Worm (Caenorhabditis elegans) whole organism, L2 larva: ENCODE measurements around the gene smcl-1.

Experiments
- ama-1 ChIP-seq: fragments of 150-350 bp; optimal IDR thresholded peaks from 2 replicates; lab custom pipeline; 2018; ENCODE audit warnings: inconsistent platforms
- ceh-82 ChIP-seq: fragments of 150-350 bp; optimal IDR thresholded peaks from 2 replicates; lab custom pipeline; 2014; ENCODE audit warnings: missing biosample characterization, missing genetic modification characterization
- elt-3 ChIP-seq: sonication (generic microtip); optimal IDR thresholded peaks from 2 replicates; lab custom pipeline; 2017; ENCODE audit warnings: missing biosample characterization, missing genetic modification characterization
- lin-13 ChIP-seq: fragments of 150-350 bp; optimal IDR thresholded peaks from 2 replicates; lab custom pipeline; 2014; ENCODE audit warnings: missing biosample characterization, missing genetic modification reagents, missing genetic modification characterization
- lin-39 ChIP-seq: fragments of 150-350 bp; optimal IDR thresholded peaks from 2 replicates; lab custom pipeline; 2014; ENCODE audit warnings: missing biosample characterization, missing genetic modification reagents, missing genetic modification characterization
- lsy-2 ChIP-seq, 2 experiments: fragments of 150-350 bp in 1 of 2; sonication (generic microtip) in 1 of 2; optimal IDR thresholded peaks; 2 replicates each; lab custom pipeline; 2014 to 2017; ENCODE audit warnings: missing biosample characterization in 2 of 2, missing genetic modification characterization in 2 of 2
- nhr-10 ChIP-seq: sonication (generic microtip); optimal IDR thresholded peaks from 2 replicates; lab custom pipeline; 2017; ENCODE audit warnings: missing biosample characterization, missing genetic modification characterization
- nhr-12 ChIP-seq: fragments of 150-350 bp; optimal IDR thresholded peaks from 2 replicates; lab custom pipeline; 2014; ENCODE audit warnings: missing biosample characterization, missing genetic modification characterization
- snpc-4 ChIP-seq: fragments of 150-350 bp; optimal IDR thresholded peaks from 2 replicates; lab custom pipeline; 2014; ENCODE audit warnings: missing biosample characterization, missing genetic modification characterization
- unc-62 ChIP-seq: fragments of 150-350 bp; optimal IDR thresholded peaks from 2 replicates; lab custom pipeline; 2014; ENCODE audit warnings: missing biosample characterization, missing genetic modification reagents, missing genetic modification characterization
- ztf-1 ChIP-seq: fragments of 200-800 bp; sonication (Bioruptor generic); conservative IDR thresholded peaks from 2 replicates; pipeline ENCODE4 v1.3.6; 2022; ENCODE audit warnings: missing genetic modification characterization, missing compliant biosample characterization
- ztf-4 ChIP-seq: fragments of 150-350 bp; optimal IDR thresholded peaks from 2 replicates; lab custom pipeline; 2014; ENCODE audit warnings: missing biosample characterization, missing genetic modification characterization

- TF ChIP-seq lsy-2 (tag; optimal IDR thresholded peaks at IDR 0.05; lab: Kevin White, UChicago) (no peak), unc-62 (GFP tag; lab: Kevin White, UChicago) (no peak), elt-3 (tag; lab: Kevin White, UChicago) (no peak), ama-1 (lab: Kevin White, UChicago) (no peak), ceh-82 (tag; lab: Kevin White, UChicago) (no peak), nhr-10 (tag; lab: Kevin White, UChicago) (no peak), ztf-1 (GFP tag; lab: Robert Waterston, UW) (no peak), ztf-4 (tag; lab: Kevin White, UChicago) (no peak), nhr-12 (tag; lab: Kevin White, UChicago) (no peak), lin-39 (tag; lab: Kevin White, UChicago) (no peak), lin-13 (no peak), snpc-4 (tag; lab: Kevin White, UChicago) (no peak)
Observed at ce11 chrX:11738602-11739100, 45.4 kb downstream of the smcl-1 start, which contains the start of gene nspa-9.
